Fruit fly (Drosophila melanogaster) whole organism, wandering third instar larva: Measurements from ENCODE around the gene beta'COP.

Source experiments
- Abd-B ChIP-seq: fragments of >200 bp; optimal IDR thresholded peaks from 2 replicates; lab custom pipeline; 2017; ENCODE audit warnings: missing biosample characterization, missing genetic modification characterization
- CG32264 ChIP-seq: fragments of 200-800 bp; sonication (Bioruptor generic); optimal IDR thresholded peaks from 2 replicates; lab custom pipeline; 2016; ENCODE audit warnings: missing biosample characterization, missing genetic modification characterization
- CG9705 ChIP-seq: fragments of 200-800 bp; sonication (Bioruptor generic); optimal IDR thresholded peaks from 2 replicates; lab custom pipeline; 2018; ENCODE audit warnings: missing biosample characterization, mild to moderate bottlenecking, missing genetic modification characterization
- CrebA ChIP-seq: fragments of 200-800 bp; sonication (Bioruptor generic); optimal IDR thresholded peaks from 2 replicates; lab custom pipeline; 2016; ENCODE audit warnings: missing biosample characterization, mild to moderate bottlenecking, missing genetic modification characterization, borderline replicate concordance
- Dfd ChIP-seq: fragments of >200 bp; optimal IDR thresholded peaks from 2 replicates; lab custom pipeline; 2017; ENCODE audit warnings: missing biosample characterization, missing genetic modification characterization
- Dif ChIP-seq: fragments of 200-275, 200-300 bp; sonication (Bioruptor generic); optimal IDR thresholded peaks from 2 replicates; lab custom pipeline; 2018; ENCODE audit warnings: missing biosample characterization, missing genetic modification characterization; ENCODE audit not compliant: partially characterized antibody
- GATAd ChIP-seq: sonication (Bioruptor generic); optimal IDR thresholded peaks from 2 replicates; lab custom pipeline; 2016; ENCODE audit warnings: missing biosample characterization, missing genetic modification characterization
- HLH106 ChIP-seq: fragments of 200-800 bp; optimal IDR thresholded peaks from 3 replicates; lab custom pipeline; 2019; ENCODE audit warnings: missing biosample characterization, mild to moderate bottlenecking, missing genetic modification characterization, moderate library complexity
- Hnf4 ChIP-seq: fragments of 200-800 bp; sonication (Bioruptor generic); optimal IDR thresholded peaks from 2 replicates; lab custom pipeline; 2016; ENCODE audit warnings: missing biosample characterization, mild to moderate bottlenecking, missing genetic modification characterization
- Hr78 ChIP-seq: fragments of >200 bp; optimal IDR thresholded peaks from 2 replicates; lab custom pipeline; 2017; ENCODE audit warnings: missing biosample characterization, missing genetic modification characterization
- Hr83 ChIP-seq: fragments of 200-300 bp; sonication (Bioruptor generic); optimal IDR thresholded peaks from 2 replicates; lab custom pipeline; 2016; ENCODE audit warnings: missing biosample characterization, mild to moderate bottlenecking, missing genetic modification characterization, moderate library complexity; ENCODE audit not compliant: poor library complexity, severe bottlenecking
- Jra ChIP-seq: sonication (Bioruptor generic); optimal IDR thresholded peaks from 2 replicates; lab custom pipeline; 2016; ENCODE audit warnings: missing biosample characterization, missing genetic modification characterization
- Mio ChIP-seq: sonication (Bioruptor generic); optimal IDR thresholded peaks from 2 replicates; lab custom pipeline; 2016; ENCODE audit warnings: missing biosample characterization, missing genetic modification characterization
- Myc ChIP-seq: fragments of >200 bp; optimal IDR thresholded peaks from 2 replicates; lab custom pipeline; 2017
- N ChIP-seq: fragments of >200 bp; optimal IDR thresholded peaks from 2 replicates; lab custom pipeline; 2018; ENCODE audit warnings: missing biosample characterization, missing external identifiers, missing genetic modification characterization
- OdsH ChIP-seq: fragments of 200-800 bp; sonication (Bioruptor generic); optimal IDR thresholded peaks from 2 replicates; lab custom pipeline; 2016; ENCODE audit warnings: missing biosample characterization, mild to moderate bottlenecking, missing genetic modification characterization
- Rel ChIP-seq, 2 experiments: fragments of 200-800 bp; sonication (Bioruptor generic) in 1 of 2; optimal IDR thresholded peaks; 2 replicates in 1 of 2; 3 replicates in 1 of 2; lab custom pipeline; 2016 to 2019; ENCODE audit warnings: mild to moderate bottlenecking in 2 of 2, missing biosample characterization in 2 of 2, missing genetic modification characterization in 2 of 2, moderate library complexity in 1 of 2
- Sp1 ChIP-seq: fragments of 200-800 bp; sonication (Bioruptor generic); optimal IDR thresholded peaks from 3 replicates; lab custom pipeline; 2019; ENCODE audit warnings: missing biosample characterization, mild to moderate bottlenecking, missing genetic modification characterization, moderate library complexity
- Vsx2 ChIP-seq: fragments of 200-300, 225-300 bp; sonication (Bioruptor generic); optimal IDR thresholded peaks from 2 replicates; lab custom pipeline; 2018; ENCODE audit warnings: missing biosample characterization, missing genetic modification characterization; ENCODE audit not compliant: partially characterized antibody
- br ChIP-seq: fragments of 200-800 bp; sonication (Bioruptor generic); optimal IDR thresholded peaks from 2 replicates; lab custom pipeline; 2016; ENCODE audit warnings: missing biosample characterization, missing genetic modification characterization
- brk ChIP-seq: fragments of 200-800 bp; sonication (Bioruptor generic); optimal IDR thresholded peaks from 2 replicates; lab custom pipeline; 2016; ENCODE audit warnings: missing biosample characterization, mild to moderate bottlenecking, missing genetic modification characterization
- dl ChIP-seq, 2 experiments: fragments of 175-275, 200-275 bp in 1 of 2; fragments of 200-275 bp in 1 of 2; sonication (Bioruptor generic); optimal IDR thresholded peaks; lab custom pipeline; 2018; ENCODE audit warnings: mild to moderate bottlenecking in 2 of 2, missing biosample characterization in 2 of 2, missing genetic modification characterization in 2 of 2, moderate library complexity in 2 of 2; ENCODE audit not compliant: partially characterized antibody in 2 of 2, insufficient read depth in 1 of 2
- dmrt93B ChIP-seq: fragments of 200-800 bp; sonication (Bioruptor generic); optimal IDR thresholded peaks from 2 replicates; lab custom pipeline; 2018; ENCODE audit warnings: missing biosample characterization, mild to moderate bottlenecking, missing genetic modification characterization
- dsf ChIP-seq: sonication (Bioruptor generic); optimal IDR thresholded peaks from 2 replicates; lab custom pipeline; 2016; ENCODE audit warnings: missing biosample characterization, missing genetic modification characterization, borderline replicate concordance
- ey ChIP-seq: fragments of 200-800 bp; sonication (Bioruptor generic); optimal IDR thresholded peaks from 2 replicates; lab custom pipeline; 2016; ENCODE audit warnings: missing biosample characterization, missing genetic modification characterization
- foxo ChIP-seq, 2 experiments: fragments of 200-800 bp; sonication (Bioruptor generic); optimal IDR thresholded peaks; 2 replicates in 1 of 2; 3 replicates in 1 of 2; lab custom pipeline; 2016 to 2017; ENCODE audit warnings: missing biosample characterization in 2 of 2, missing genetic modification characterization in 2 of 2
- fru ChIP-seq: fragments of 200-800 bp; sonication (Bioruptor generic); optimal IDR thresholded peaks from 3 replicates; lab custom pipeline; 2016; ENCODE audit warnings: missing biosample characterization, mild to moderate bottlenecking, missing genetic modification characterization
- h ChIP-seq: fragments of 200-800 bp; sonication (Bioruptor generic); optimal IDR thresholded peaks from 3 replicates; lab custom pipeline; 2016; ENCODE audit warnings: missing biosample characterization, mild to moderate bottlenecking, missing genetic modification characterization
- jim ChIP-seq: fragments of 175-275, 200-325 bp; sonication (Bioruptor generic); optimal IDR thresholded peaks from 2 replicates; lab custom pipeline; 2016; ENCODE audit warnings: missing biosample characterization, mild to moderate bottlenecking, missing genetic modification characterization
- lola ChIP-seq: fragments of >200 bp; optimal IDR thresholded peaks from 2 replicates; lab custom pipeline; 2017; ENCODE audit warnings: missing biosample characterization, missing genetic modification characterization
- pan ChIP-seq: fragments of >200 bp; optimal IDR thresholded peaks from 2 replicates; lab custom pipeline; 2017
- psq ChIP-seq: fragments of 200-800 bp; sonication (Bioruptor generic); optimal IDR thresholded peaks from 3 replicates; lab custom pipeline; 2017; ENCODE audit warnings: missing biosample characterization, mild to moderate bottlenecking, missing genetic modification characterization, moderate library complexity
- rgr ChIP-seq: fragments of 200-800 bp; sonication (Bioruptor generic); optimal IDR thresholded peaks from 3 replicates; lab custom pipeline; 2016; ENCODE audit warnings: missing biosample characterization, mild to moderate bottlenecking, missing genetic modification characterization
- sage ChIP-seq: fragments of 200-800 bp; sonication (Bioruptor generic); optimal IDR thresholded peaks from 2 replicates; lab custom pipeline; 2016; ENCODE audit warnings: missing biosample characterization, mild to moderate bottlenecking, missing genetic modification characterization
- sv ChIP-seq: fragments of 200-800 bp; sonication (Bioruptor generic); optimal IDR thresholded peaks from 3 replicates; lab custom pipeline; 2016; ENCODE audit warnings: missing biosample characterization, missing genetic modification characterization
- tai ChIP-seq: sonication (Bioruptor generic); optimal IDR thresholded peaks from 2 replicates; lab custom pipeline; 2016; ENCODE audit warnings: missing biosample characterization, missing genetic modification characterization
- usp ChIP-seq: fragments of >200 bp; optimal IDR thresholded peaks from 2 replicates; lab custom pipeline; 2017; ENCODE audit warnings: missing biosample characterization, missing genetic modification characterization
- woc ChIP-seq: sonication (Bioruptor generic); optimal IDR thresholded peaks from 2 replicates; lab custom pipeline; 2016; ENCODE audit warnings: missing biosample characterization, mild to moderate bottlenecking, missing genetic modification characterization

Gene beta'COP

dm6 chr2L:13382351-13383029 is 3.8 kb downstream of the beta'COP start, which contains the start of gene loqs:
loqs (plus strand) TSS chr2L:13382652.
- TF ChIP-seq dl (GFP tag; optimal IDR thresholded peaks at IDR 0.05; lab: Kevin White, UChicago; ENCODE audit: insufficient read depth in 1 of 2, partially characterized antibody in 2 of 2) (no peak), Rel (GFP tag; optimal IDR thresholded peaks at IDR 0.05; lab: Kevin White, UChicago) (no peak), Rel (tag; optimal IDR thresholded peaks at IDR 0.05; lab: Kevin White, UChicago) (peak; percentile 20), usp (no peak), psq (GFP tag; lab: Kevin White, UChicago) (no peak), woc (GFP tag; lab: Kevin White, UChicago) (peak; percentile 34), foxo (GFP tag; optimal IDR thresholded peaks at IDR 0.05; lab: Kevin White, UChicago) (peak in 1 of 2 experiments; percentile 28)

dm6 chr2L:13387255-13387654 is 8.6 kb downstream of the beta'COP start, which contains the start of the genes Ing5 and CG7099:
Ing5 (minus strand) TSS chr2L:13387312.
CG7099 (plus strand) TSS chr2L:13387571.
- peak; percentile 95 for TF ChIP-seq OdsH (GFP tag; lab: Kevin White, UChicago)
- peak; percentile 80 for TF ChIP-seq Rel (GFP tag; optimal IDR thresholded peaks at IDR 0.05; lab: Kevin White, UChicago)
- TF ChIP-seq Rel (tag; optimal IDR thresholded peaks at IDR 0.05; lab: Kevin White, UChicago), result peak; percentile 74
- TF ChIP-seq Dfd (GFP tag; lab: Kevin White, UChicago), result no peak
- no peak for TF ChIP-seq Hr78
- TF ChIP-seq CG9705, result peak; percentile 93
- peak; percentile 62 for TF ChIP-seq Mio (GFP tag; lab: Kevin White, UChicago)
- no peak for TF ChIP-seq Vsx2
- no peak for TF ChIP-seq dl (GFP tag; optimal IDR thresholded peaks at IDR 0.05; lab: Kevin White, UChicago; ENCODE audit: insufficient read depth in 1 of 2, partially characterized antibody in 2 of 2)
- peak; percentile 94 for TF ChIP-seq br (GFP tag; lab: Kevin White, UChicago)
- peak; percentile 97 for TF ChIP-seq h (GFP tag; lab: Kevin White, UChicago)
- TF ChIP-seq pan (lab: Kevin White, UChicago), result no peak
- TF ChIP-seq Jra (GFP tag; lab: Kevin White, UChicago), result peak; percentile 90
- peak; percentile 98 for TF ChIP-seq rgr
- peak; percentile 92 for TF ChIP-seq Sp1 (GFP tag; lab: Kevin White, UChicago)
- peak; percentile 92 for TF ChIP-seq dsf (GFP tag; lab: Kevin White, UChicago)
- peak; percentile 96 for TF ChIP-seq Hnf4 (GFP tag; lab: Kevin White, UChicago)
- TF ChIP-seq sv, result peak; percentile 97
- TF ChIP-seq Myc, result no peak
- peak; percentile 70 to 98 for TF ChIP-seq foxo (GFP tag; optimal IDR thresholded peaks at IDR 0.05; lab: Kevin White, UChicago)
- peak; percentile 93 for TF ChIP-seq psq (GFP tag; lab: Kevin White, UChicago)
- peak; percentile 63 for TF ChIP-seq CG32264 (GFP tag; lab: Kevin White, UChicago)
- no peak for TF ChIP-seq CrebA (GFP tag; lab: Kevin White, UChicago)
- TF ChIP-seq fru, result peak; percentile 94
- peak; percentile 90 for TF ChIP-seq sage (GFP tag; lab: Kevin White, UChicago)
- TF ChIP-seq Dif, result no peak
- TF ChIP-seq jim (GFP tag; lab: Kevin White, UChicago), result peak; percentile 78
- no peak for TF ChIP-seq lola
- TF ChIP-seq usp, result no peak
- TF ChIP-seq HLH106 (tag; lab: Kevin White, UChicago), result peak; percentile 97
- TF ChIP-seq Abd-B (GFP tag; lab: Kevin White, UChicago), result no peak
- TF ChIP-seq tai (GFP tag; lab: Kevin White, UChicago), result no peak
- TF ChIP-seq brk (GFP tag; lab: Kevin White, UChicago), result no peak
- peak; percentile 92 for TF ChIP-seq Hr83 (GFP tag; lab: Kevin White, UChicago)
- no peak for TF ChIP-seq N (GFP tag; lab: Kevin White, UChicago)
- TF ChIP-seq ey (GFP tag; lab: Kevin White, UChicago), result peak; percentile 93
- peak; percentile 90 for TF ChIP-seq dmrt93B
- peak; percentile 91 for TF ChIP-seq woc (GFP tag; lab: Kevin White, UChicago)
- peak; percentile 92 for TF ChIP-seq GATAd (GFP tag; lab: Kevin White, UChicago)
